Worm (Caenorhabditis elegans): ENCODE data around the gene R08F11.4.
A peak's percentile ranks its signal among the peaks of the same experiment; 100 is the strongest.

The R08F11.4 gene

ce11 chrV:3771437-3772256, 33.7 kb downstream of the R08F11.4 start, which contains the start of the genes R08E5.1 and rips-1:
R08E5.1 (minus strand) TSS chrV:3771518.
rips-1 (plus strand) TSS chrV:3772021.
- no peak for TF ChIP-seq ztf-11 (tag; optimal IDR thresholded peaks at IDR 0.05)
- TF ChIP-seq nhr-25 (tag; optimal IDR thresholded peaks at IDR 0.05), result peak; percentile 22
- TF ChIP-seq aly-2 (tag; optimal IDR thresholded peaks at IDR 0.05), result no peak
- TF ChIP-seq ceh-9 (tag; optimal IDR thresholded peaks at IDR 0.05), result no peak
- no peak for TF ChIP-seq ZK546.5 (tag; optimal IDR thresholded peaks at IDR 0.05)
- TF ChIP-seq nhr-23 (tag; optimal IDR thresholded peaks at IDR 0.05), result peak; percentile 10
- TF ChIP-seq nhr-43 (tag; optimal IDR thresholded peaks at IDR 0.05; ENCODE audit: poor library complexity, severe bottlenecking), result peak; percentile 42
- TF ChIP-seq lin-39 (tag; optimal IDR thresholded peaks at IDR 0.05), result no peak

- TF ChIP-seq elt-2 (tag; optimal IDR thresholded peaks at IDR 0.05), result no peak
- no peak for TF ChIP-seq sea-2 (GFP tag; optimal IDR thresholded peaks at IDR 0.05)
- TF ChIP-seq ama-1 (optimal IDR thresholded peaks at IDR 0.05), result no peak
- no peak for TF ChIP-seq unc-62 (GFP tag; optimal IDR thresholded peaks at IDR 0.05)
Measured at ce11 chrV:3768270-3768669, 37.1 kb downstream of the R08F11.4 start, which contains the start of gene R08E5.4. R08E5.4 (plus strand) TSS chrV:3768570.

ce11 chrV:3766904-3767303, 38.4 kb downstream of the R08F11.4 start, which contains the start of gene Y39H10A.1:
Y39H10A.1 (plus strand) TSS chrV:3767204.
- no peak for TF ChIP-seq zag-1 (tag; optimal IDR thresholded peaks at IDR 0.05)
- no peak for TF ChIP-seq lsy-12 (tag; optimal IDR thresholded peaks at IDR 0.05)
- TF ChIP-seq skn-1 (tag; optimal IDR thresholded peaks at IDR 0.05), result no peak
- no peak for TF ChIP-seq lin-39 (tag; optimal IDR thresholded peaks at IDR 0.05)
- TF ChIP-seq pqm-1 (tag; optimal IDR thresholded peaks at IDR 0.05), result no peak
- TF ChIP-seq elt-3 (tag; optimal IDR thresholded peaks at IDR 0.05), result no peak
- no peak for TF ChIP-seq ama-1 (optimal IDR thresholded peaks at IDR 0.05)
- TF ChIP-seq egl-5 (tag; optimal IDR thresholded peaks at IDR 0.05), result no peak
- TF ChIP-seq eor-1 (tag; optimal IDR thresholded peaks at IDR 0.05), result no peak
- no peak for TF ChIP-seq unc-39 (tag; optimal IDR thresholded peaks at IDR 0.05)
- no peak for TF ChIP-seq jun-1 (tag; optimal IDR thresholded peaks at IDR 0.05)
- TF ChIP-seq ceh-16 (tag; optimal IDR thresholded peaks at IDR 0.05), result no peak

- TF ChIP-seq fkh-2 (tag; optimal IDR thresholded peaks at IDR 0.05), result no peak
- no peak for TF ChIP-seq pqm-1 (tag; optimal IDR thresholded peaks at IDR 0.05)
- no peak for TF ChIP-seq nfya-1 (tag; optimal IDR thresholded peaks at IDR 0.05; ENCODE audit: insufficient read depth)
- no peak for TF ChIP-seq eor-1 (tag; optimal IDR thresholded peaks at IDR 0.05)
- TF ChIP-seq skn-1 (tag; optimal IDR thresholded peaks at IDR 0.05), result no peak
- no peak for TF ChIP-seq jun-1 (tag; optimal IDR thresholded peaks at IDR 0.05)
- TF ChIP-seq R02D3.7 (tag; optimal IDR thresholded peaks at IDR 0.05), result no peak
- no peak for TF ChIP-seq lin-15B (tag; optimal IDR thresholded peaks at IDR 0.05)
- no peak for TF ChIP-seq nhr-11 (tag; optimal IDR thresholded peaks at IDR 0.05)
- no peak for TF ChIP-seq ZK546.5 (tag; optimal IDR thresholded peaks at IDR 0.05)
- TF ChIP-seq ceh-28 (tag; optimal IDR thresholded peaks at IDR 0.05), result no peak
- TF ChIP-seq nhr-25 (tag; optimal IDR thresholded peaks at IDR 0.05), result no peak
Measured at ce11 chrV:3761829-3762228, 43.5 kb downstream of the R08F11.4 start.

- no peak for TF ChIP-seq ztf-4 (tag; optimal IDR thresholded peaks at IDR 0.05)
- TF ChIP-seq mml-1 (tag; optimal IDR thresholded peaks at IDR 0.05), result no peak
- no peak for TF ChIP-seq elt-3 (tag; optimal IDR thresholded peaks at IDR 0.05)
- no peak for TF ChIP-seq ceh-9 (tag; optimal IDR thresholded peaks at IDR 0.05)
- no peak for TF ChIP-seq mdl-1 (tag; optimal IDR thresholded peaks at IDR 0.05)
- TF ChIP-seq sea-2 (GFP tag; optimal IDR thresholded peaks at IDR 0.05), result no peak
- TF ChIP-seq nhr-11 (tag; optimal IDR thresholded peaks at IDR 0.05), result no peak
- TF ChIP-seq nhr-25 (tag; optimal IDR thresholded peaks at IDR 0.05), result no peak
- no peak for TF ChIP-seq nhr-237 (tag; optimal IDR thresholded peaks at IDR 0.05)
- no peak for TF ChIP-seq nhr-23 (tag; optimal IDR thresholded peaks at IDR 0.05)
- no peak for TF ChIP-seq tbx-2 (tag; optimal IDR thresholded peaks at IDR 0.05)
Measured at ce11 chrV:3760839-3761238, 44.5 kb downstream of the R08F11.4 start, which contains the start of gene oac-55. oac-55 (plus strand) TSS chrV:3761139.
